Worm (Caenorhabditis elegans) whole organism, L4 larva: Measurements from ENCODE around the gene srxa-9.

Experiments used
- F49E8.2 ChIP-seq: sonication (generic microtip); optimal IDR thresholded peaks from 2 replicates; lab custom pipeline; 2016; ENCODE audit warnings: missing compliant biosample characterization, mild to moderate bottlenecking, missing genetic modification characterization, borderline replicate concordance
- ces-1 ChIP-seq: fragments of 150-350 bp; sonication (generic microtip); optimal IDR thresholded peaks from 4 replicates; lab custom pipeline; 2014; ENCODE audit warnings: missing biosample characterization, missing genetic modification reagents, missing genetic modification characterization
- egl-27 ChIP-seq: sonication (generic microtip); optimal IDR thresholded peaks from 3 replicates; lab custom pipeline; 2017; ENCODE audit warnings: missing biosample characterization, missing genetic modification reagents, missing genetic modification characterization
- nhr-237 ChIP-seq: sonication (generic microtip); optimal IDR thresholded peaks from 2 replicates; lab custom pipeline; 2017; ENCODE audit warnings: missing biosample characterization, missing genetic modification characterization
- nhr-48 ChIP-seq: sonication (generic microtip); optimal IDR thresholded peaks from 2 replicates; lab custom pipeline; 2016; ENCODE audit warnings: mild to moderate bottlenecking, missing genetic modification characterization, missing compliant biosample characterization
- sdz-12 ChIP-seq: fragments of 200-800 bp; sonication (Bioruptor generic); optimal IDR thresholded peaks from 2 replicates; lab custom pipeline; 2018; ENCODE audit warnings: mild to moderate bottlenecking, missing genetic modification characterization, missing compliant biosample characterization
- skn-1 ChIP-seq: fragments of 150-350 bp; optimal IDR thresholded peaks from 2 replicates; lab custom pipeline; 2014; ENCODE audit warnings: missing biosample characterization, missing genetic modification characterization

DNA sequence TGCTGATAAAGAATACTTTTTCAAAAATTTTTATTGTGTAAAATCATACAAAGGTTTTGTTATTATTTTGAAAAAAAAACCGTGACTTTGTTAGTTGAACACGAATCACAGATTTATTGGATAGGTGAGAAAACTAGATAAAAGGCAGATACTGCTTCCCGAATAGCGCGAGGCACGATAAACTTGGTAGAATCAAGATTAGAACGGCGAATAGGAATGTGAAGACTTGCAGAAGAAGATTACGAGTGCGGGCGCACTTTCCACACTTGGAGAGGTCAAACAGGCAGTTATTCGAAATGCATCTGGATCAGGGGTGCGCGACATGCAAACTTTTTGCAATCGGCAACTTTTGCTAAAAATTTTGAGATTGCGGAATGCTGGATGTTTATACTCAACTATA lies 33.6 kb upstream of the srxa-9 start:
- no peak for TF ChIP-seq nhr-48
- no peak for TF ChIP-seq F49E8.2 (tag; lab: Kevin White, UChicago)
- TF ChIP-seq egl-27 (tag; lab: Kevin White, UChicago), result no peak
- no peak for TF ChIP-seq sdz-12 (GFP tag; lab: Kevin White, UChicago)
- TF ChIP-seq nhr-237, result no peak
- TF ChIP-seq ces-1 (GFP tag; lab: Kevin White, UChicago), result no peak
- no peak for TF ChIP-seq skn-1 (tag; lab: Kevin White, UChicago)
